Worm (Caenorhabditis elegans) whole organism, L4 larva: ENCODE results near the gene ccd-5.

Experiments used
- aly-2 ChIP-seq: sonication (generic microtip); optimal IDR thresholded peaks from 2 replicates; lab custom pipeline; 2018; ENCODE audit warnings: missing biosample characterization, missing genetic modification characterization
- lim-7 ChIP-seq: fragments of 200-800 bp; sonication (Bioruptor generic); IDR thresholded peaks from 2 replicates; pipeline ENCODE4 v1.3.6; 2022; ENCODE audit warnings: missing genetic modification characterization, missing compliant biosample characterization
- lin-39 ChIP-seq: fragments of 150-350 bp; optimal IDR thresholded peaks from 2 replicates; lab custom pipeline; 2014; ENCODE audit warnings: missing biosample characterization, missing genetic modification reagents, missing genetic modification characterization
- lsy-2 ChIP-seq, 2 experiments: fragments of 150-350 bp in 1 of 2; sonication (generic microtip) in 1 of 2; optimal IDR thresholded peaks; 2 replicates each; lab custom pipeline; 2014 to 2017; ENCODE audit warnings: missing biosample characterization in 2 of 2, missing genetic modification characterization in 2 of 2
- nhr-237 ChIP-seq: sonication (generic microtip); optimal IDR thresholded peaks from 2 replicates; lab custom pipeline; 2017; ENCODE audit warnings: missing biosample characterization, missing genetic modification characterization
- nhr-25 ChIP-seq: sonication (generic microtip); optimal IDR thresholded peaks from 2 replicates; lab custom pipeline; 2017; ENCODE audit warnings: missing genetic modification characterization, mild to moderate bottlenecking, missing compliant biosample characterization, antibody characterized with exemption, moderate library complexity, borderline replicate concordance; ENCODE audit not compliant: insufficient read depth

ce11 chrX:2595027-2595756, 22.7 kb upstream of the ccd-5 start:
- no peak for TF ChIP-seq aly-2 (tag; lab: Kevin White, UChicago)
- TF ChIP-seq lin-39 (tag; lab: Kevin White, UChicago), result no peak
- TF ChIP-seq lim-7 (GFP tag; lab: Robert Waterston, UW), result no peak
- TF ChIP-seq nhr-237 (tag; lab: Kevin White, UChicago), result no peak
- TF ChIP-seq nhr-25 (tag; lab: Kevin White, UChicago), result no peak
- peak in 1 of 2 experiments; percentile 43 for TF ChIP-seq lsy-2 (tag; optimal IDR thresholded peaks at IDR 0.05; lab: Kevin White, UChicago)
